Worm (Caenorhabditis elegans) whole organism, late embryonic: ENCODE results near the gene ZC8.6.
A peak's percentile ranks its signal among the peaks of the same experiment; 100 is the strongest.

ENCODE experiments used
- C08G9.2 ChIP-seq: sonication (generic microtip); optimal IDR thresholded peaks from 2 replicates; lab custom pipeline; 2016; ENCODE audit warnings: mild to moderate bottlenecking, missing genetic modification characterization, moderate library complexity, missing compliant biosample characterization
- K02D7.2 ChIP-seq: sonication (generic microtip); optimal IDR thresholded peaks from 2 replicates; lab custom pipeline; 2017; ENCODE audit warnings: mild to moderate bottlenecking, missing genetic modification characterization, missing compliant biosample characterization
- K09A11.1 ChIP-seq: sonication (generic microtip); optimal IDR thresholded peaks from 2 replicates; lab custom pipeline; 2017; ENCODE audit warnings: antibody characterized with exemption, mild to moderate bottlenecking, missing genetic modification characterization, missing compliant biosample characterization; ENCODE audit not compliant: insufficient read depth
- Y22D7AL.16 ChIP-seq: sonication (generic microtip); optimal IDR thresholded peaks from 2 replicates; lab custom pipeline; 2016; ENCODE audit warnings: missing genetic modification characterization, missing compliant biosample characterization
- ahr-1 ChIP-seq: sonication (generic microtip); optimal IDR thresholded peaks from 2 replicates; lab custom pipeline; 2016; ENCODE audit warnings: missing genetic modification characterization, missing compliant biosample characterization
- ama-1 ChIP-seq: fragments of 150-350 bp; optimal IDR thresholded peaks from 2 replicates; lab custom pipeline; 2014
- ceh-14 ChIP-seq: sonication (generic microtip); optimal IDR thresholded peaks from 2 replicates; lab custom pipeline; 2016; ENCODE audit warnings: missing genotype, missing genetic modification characterization, missing compliant biosample characterization
- ceh-18 ChIP-seq: sonication (generic microtip); optimal IDR thresholded peaks from 2 replicates; lab custom pipeline; 2016; ENCODE audit warnings: missing genetic modification characterization, missing compliant biosample characterization
- ceh-2 ChIP-seq: sonication (generic microtip); optimal IDR thresholded peaks from 2 replicates; lab custom pipeline; 2016; ENCODE audit warnings: missing genotype, missing genetic modification characterization, missing compliant biosample characterization
- ceh-31 ChIP-seq: sonication (generic microtip); optimal IDR thresholded peaks from 2 replicates; lab custom pipeline; 2016; ENCODE audit warnings: missing genetic modification characterization, missing compliant biosample characterization
- ceh-45 ChIP-seq: fragments of 200-800 bp; sonication (Bioruptor generic); IDR thresholded peaks from 2 replicates; pipeline ENCODE4 v1.3.6; 2022; ENCODE audit warnings: missing genetic modification reagents, missing genetic modification characterization, missing compliant biosample characterization
- che-1 ChIP-seq: sonication (generic microtip); optimal IDR thresholded peaks from 2 replicates; lab custom pipeline; 2016; ENCODE audit warnings: mild to moderate bottlenecking, missing genetic modification characterization, missing compliant biosample characterization
- dmd-4 ChIP-seq: sonication (generic microtip); optimal IDR thresholded peaks from 2 replicates; lab custom pipeline; 2016; ENCODE audit warnings: borderline replicate concordance, missing genetic modification characterization, missing compliant biosample characterization
- elt-2 ChIP-seq: sonication (generic microtip); optimal IDR thresholded peaks from 2 replicates; lab custom pipeline; 2016; ENCODE audit warnings: missing genetic modification reagents, missing genetic modification characterization, missing compliant biosample characterization
- eyg-1 ChIP-seq: sonication (generic microtip); optimal IDR thresholded peaks from 2 replicates; lab custom pipeline; 2016; ENCODE audit warnings: missing genotype, missing genetic modification characterization, missing compliant biosample characterization
- fkh-6 ChIP-seq: sonication (generic microtip); optimal IDR thresholded peaks from 2 replicates; lab custom pipeline; 2016; ENCODE audit warnings: missing genetic modification characterization, missing compliant biosample characterization
- gmeb-2 ChIP-seq: sonication (generic microtip); optimal IDR thresholded peaks from 2 replicates; lab custom pipeline; 2016; ENCODE audit warnings: missing genetic modification characterization, inconsistent platforms, missing compliant biosample characterization
- hlh-15 ChIP-seq: sonication (generic microtip); optimal IDR thresholded peaks from 2 replicates; lab custom pipeline; 2016; ENCODE audit warnings: missing genetic modification characterization, missing compliant biosample characterization
- hlh-6 ChIP-seq: sonication (generic microtip); optimal IDR thresholded peaks from 2 replicates; lab custom pipeline; 2016; ENCODE audit warnings: missing genotype, missing genetic modification characterization, missing compliant biosample characterization
- hlh-8 ChIP-seq: sonication (generic microtip); optimal IDR thresholded peaks from 2 replicates; lab custom pipeline; 2016; ENCODE audit warnings: missing genotype, missing genetic modification characterization, missing compliant biosample characterization
- lin-11 ChIP-seq: fragments of 200-800 bp; sonication (Bioruptor generic); optimal IDR thresholded peaks from 2 replicates; lab custom pipeline; 2018; ENCODE audit warnings: mild to moderate bottlenecking, missing genetic modification characterization, missing compliant biosample characterization
- madf-2 ChIP-seq: sonication (generic microtip); optimal IDR thresholded peaks from 2 replicates; lab custom pipeline; 2017; ENCODE audit warnings: missing genetic modification characterization, missing compliant biosample characterization
- nhr-232 ChIP-seq: sonication (generic microtip); optimal IDR thresholded peaks from 2 replicates; lab custom pipeline; 2016; ENCODE audit warnings: missing genetic modification characterization, missing compliant biosample characterization
- npax-4 ChIP-seq: sonication (generic microtip); optimal IDR thresholded peaks from 2 replicates; lab custom pipeline; 2016; ENCODE audit warnings: missing genetic modification characterization, missing compliant biosample characterization
- pag-3 ChIP-seq: sonication (generic microtip); optimal IDR thresholded peaks from 2 replicates; lab custom pipeline; 2016; ENCODE audit warnings: missing compliant biosample characterization, missing genetic modification characterization, borderline replicate concordance
- pat-9 ChIP-seq: fragments of 200-800 bp; sonication (Bioruptor generic); optimal IDR thresholded peaks from 2 replicates; lab custom pipeline; 2018; ENCODE audit warnings: mild to moderate bottlenecking, missing genetic modification characterization, moderate library complexity, missing compliant biosample characterization
- pha-2 ChIP-seq: sonication (generic microtip); optimal IDR thresholded peaks from 2 replicates; lab custom pipeline; 2017; ENCODE audit warnings: mild to moderate bottlenecking, missing genetic modification characterization, missing compliant biosample characterization
- pha-4 ChIP-seq: fragments of 150-350 bp; optimal IDR thresholded peaks from 2 replicates; lab custom pipeline; 2018; ENCODE audit warnings: missing biosample characterization, missing genetic modification reagents, missing genetic modification characterization
- rnt-1 ChIP-seq: sonication (generic microtip); optimal IDR thresholded peaks from 2 replicates; lab custom pipeline; 2016; ENCODE audit warnings: missing genetic modification characterization, missing compliant biosample characterization
- sdc-2 ChIP-seq: sonication (generic microtip); optimal IDR thresholded peaks from 2 replicates; lab custom pipeline; 2016; ENCODE audit warnings: missing genotype, missing genetic modification characterization, missing compliant biosample characterization
- syd-9 ChIP-seq: sonication (generic microtip); optimal IDR thresholded peaks from 2 replicates; lab custom pipeline; 2016; ENCODE audit warnings: mild to moderate bottlenecking, missing genetic modification characterization, moderate library complexity, missing compliant biosample characterization
- tbx-2 ChIP-seq: sonication (generic microtip); optimal IDR thresholded peaks from 2 replicates; lab custom pipeline; 2016; ENCODE audit warnings: missing genetic modification characterization, missing compliant biosample characterization
- ttx-3 ChIP-seq: sonication (generic microtip); optimal IDR thresholded peaks from 2 replicates; lab custom pipeline; 2016; ENCODE audit warnings: missing genetic modification reagents, missing genetic modification characterization, missing compliant biosample characterization
- unc-3 ChIP-seq, 2 experiments: fragments of 200-800 bp in 1 of 2; sonication (Bioruptor generic) in 1 of 2; sonication (generic microtip) in 1 of 2; conservative IDR thresholded peaks in 1 of 2; optimal IDR thresholded peaks in 1 of 2; 2 replicates each; pipeline versions ENCODE4 v1.3.6 to Lab custom; 2016 to 2022; ENCODE audit warnings: missing compliant biosample characterization in 2 of 2, missing genetic modification characterization in 2 of 2, missing genetic modification reagents in 1 of 2
- unc-42 ChIP-seq: sonication (generic microtip); optimal IDR thresholded peaks from 2 replicates; lab custom pipeline; 2016; ENCODE audit warnings: missing genotype, missing genetic modification characterization, missing compliant biosample characterization
- unc-55 ChIP-seq: sonication (generic microtip); optimal IDR thresholded peaks from 2 replicates; lab custom pipeline; 2017; ENCODE audit warnings: missing biosample characterization, missing genetic modification reagents, missing genetic modification characterization
- unc-86 ChIP-seq: sonication (generic microtip); optimal IDR thresholded peaks from 2 replicates; lab custom pipeline; 2016; ENCODE audit warnings: missing genetic modification characterization, missing compliant biosample characterization

Gene ZC8.6

ce11 chrX:5031742-5032141 is 34.3 kb upstream of the ZC8.6 start:
- TF ChIP-seq nhr-232 (no peak), unc-42 (peak; percentile 98)
- TF ChIP-seq, all 69 proteins: peak for 1

- TF ChIP-seq eyg-1 (tag; lab: Kevin White, UChicago): no peak
- TF ChIP-seq pat-9: no peak
- no peak for TF ChIP-seq madf-2 (tag; lab: Kevin White, UChicago)
- TF ChIP-seq ceh-14 (tag; lab: Kevin White, UChicago): no peak
- TF ChIP-seq ceh-31 (tag; lab: Kevin White, UChicago): no peak
- TF ChIP-seq rnt-1 (tag; lab: Kevin White, UChicago): no peak
- TF ChIP-seq hlh-15 (tag; lab: Kevin White, UChicago): no peak
- TF ChIP-seq Y22D7AL.16 (tag; lab: Kevin White, UChicago): no peak
- no peak for TF ChIP-seq syd-9 (tag; lab: Kevin White, UChicago)
- no peak for TF ChIP-seq K02D7.2 (tag; lab: Kevin White, UChicago)
- TF ChIP-seq pha-4 (tag; lab: Kevin White, UChicago): no peak
- TF ChIP-seq ama-1: no peak
- TF ChIP-seq elt-2 (tag; lab: Kevin White, UChicago): no peak
Observed at ce11 chrX:5028593-5028955, 31.2 kb upstream of the ZC8.6 start.

ce11 chrX:5027923-5028592 is 30.7 kb upstream of the ZC8.6 start:
- TF ChIP-seq unc-42: peak; percentile 36
- no peak for TF ChIP-seq unc-86 (tag; lab: Kevin White, UChicago)

- no peak for TF ChIP-seq ceh-14 (tag; lab: Kevin White, UChicago)
- no peak for TF ChIP-seq madf-2 (tag; lab: Kevin White, UChicago)
- no peak for TF ChIP-seq ceh-45 (GFP tag; lab: Robert Waterston, UW)
- no peak for TF ChIP-seq hlh-6 (tag; lab: Kevin White, UChicago)
- TF ChIP-seq C08G9.2: no peak
- no peak for TF ChIP-seq tbx-2
- TF ChIP-seq ahr-1 (tag; lab: Kevin White, UChicago): no peak
- TF ChIP-seq hlh-8 (tag; lab: Kevin White, UChicago): no peak
- no peak for TF ChIP-seq ceh-18 (tag; lab: Kevin White, UChicago)
- TF ChIP-seq dmd-4 (tag; lab: Kevin White, UChicago): no peak
Observed at ce11 chrX:5026461-5026860, 29.1 kb upstream of the ZC8.6 start.

ce11 chrX:5024300-5024699 is 26.9 kb upstream of the ZC8.6 start, which contains the start of gene ZC449.1:
ZC449.1 (plus strand) TSS chrX:5024420.
- no peak for TF ChIP-seq ama-1
- no peak for TF ChIP-seq pag-3 (tag; lab: Kevin White, UChicago)
- no peak for TF ChIP-seq gmeb-2 (tag; lab: Kevin White, UChicago)
- no peak for TF ChIP-seq ceh-2 (tag; lab: Kevin White, UChicago)
- TF ChIP-seq unc-42: no peak
- TF ChIP-seq K09A11.1 (tag; lab: Kevin White, UChicago): no peak
- no peak for TF ChIP-seq fkh-6 (tag; lab: Kevin White, UChicago)
- TF ChIP-seq che-1 (tag; lab: Kevin White, UChicago): no peak
- TF ChIP-seq ttx-3 (tag; lab: Kevin White, UChicago): no peak
- no peak for TF ChIP-seq pha-4 (tag; lab: Kevin White, UChicago)
- TF ChIP-seq unc-86 (tag; lab: Kevin White, UChicago): no peak
- no peak for TF ChIP-seq unc-3 (GFP tag; conservative IDR thresholded peaks at IDR 0.05; lab: Robert Waterston, UW)
- no peak for TF ChIP-seq unc-3 (tag; optimal IDR thresholded peaks at IDR 0.05; lab: Kevin White, UChicago)
- TF ChIP-seq hlh-15 (tag; lab: Kevin White, UChicago): no peak
- TF ChIP-seq pha-2 (tag; lab: Kevin White, UChicago): no peak
- no peak for TF ChIP-seq lin-11 (tag; lab: Kevin White, UChicago)
- no peak for TF ChIP-seq unc-55 (GFP tag; lab: Kevin White, UChicago)
- TF ChIP-seq sdc-2 (tag; lab: Kevin White, UChicago): no peak
- no peak for TF ChIP-seq Y22D7AL.16 (tag; lab: Kevin White, UChicago)
- no peak for TF ChIP-seq npax-4
- TF ChIP-seq K02D7.2 (tag; lab: Kevin White, UChicago): no peak
